Worm (Caenorhabditis elegans): Measurements from ENCODE around the gene unc-103.

- TF ChIP-seq him-1 (tag; optimal IDR thresholded peaks at IDR 0.05) = no peak
- no peak for TF ChIP-seq W03F9.2 (tag; optimal IDR thresholded peaks at IDR 0.05)
Observed at ce11 chrIII:4181338-4181737, 66.2 kb downstream of the unc-103 start, which contains the start of gene C16C10.1.

Measured in whole organism, L4/young adult.